Worm (Caenorhabditis elegans) whole organism, L1 larva: ENCODE data around the gene srbc-33.

Experiments used
- efl-3 ChIP-seq: fragments of 200-800 bp; sonication (Bioruptor generic); optimal IDR thresholded peaks from 2 replicates; lab custom pipeline; 2018; ENCODE audit warnings: mild to moderate bottlenecking, missing genetic modification characterization, missing compliant biosample characterization
- lin-39 ChIP-seq: fragments of 150-350 bp; optimal IDR thresholded peaks from 2 replicates; lab custom pipeline; 2014; ENCODE audit warnings: missing biosample characterization, missing genetic modification reagents, missing genetic modification characterization
- lsy-2 ChIP-seq, 2 experiments: fragments of 150-350 bp; optimal IDR thresholded peaks; 2 replicates each; lab custom pipeline; 2014; ENCODE audit warnings: missing biosample characterization in 2 of 2, missing genetic modification characterization in 2 of 2
- nhr-237 ChIP-seq: fragments of 150-350 bp; optimal IDR thresholded peaks from 2 replicates; lab custom pipeline; 2014; ENCODE audit warnings: missing biosample characterization, missing genetic modification characterization
- nhr-76 ChIP-seq: sonication (generic microtip); optimal IDR thresholded peaks from 2 replicates; lab custom pipeline; 2017; ENCODE audit warnings: missing biosample characterization, missing genetic modification characterization
- nhr-77 ChIP-seq: fragments of 150-350 bp; optimal IDR thresholded peaks from 2 replicates; lab custom pipeline; 2014; ENCODE audit warnings: missing biosample characterization, missing genetic modification characterization
- ztf-11 ChIP-seq, 2 experiments: sonication (generic microtip); optimal IDR thresholded peaks; 2 replicates each; lab custom pipeline; 2016 to 2017; ENCODE audit warnings: missing genetic modification characterization in 2 of 2, missing biosample characterization in 1 of 2, missing compliant biosample characterization in 1 of 2

ce11 chrV:3505745-3506144 lies 21.1 kb upstream of the srbc-33 start:
- no peak for TF ChIP-seq ztf-11 (tag; optimal IDR thresholded peaks at IDR 0.05; lab: Kevin White, UChicago)
- no peak for TF ChIP-seq nhr-237 (tag; lab: Kevin White, UChicago)
- no peak for TF ChIP-seq nhr-76 (tag; lab: Kevin White, UChicago)
- TF ChIP-seq lin-39 (tag; lab: Kevin White, UChicago), result no peak
- no peak for TF ChIP-seq nhr-77
- TF ChIP-seq efl-3 (GFP tag; lab: Kevin White, UChicago), result no peak
- no peak for TF ChIP-seq lsy-2 (tag; optimal IDR thresholded peaks at IDR 0.05; lab: Kevin White, UChicago)
